Worm (Caenorhabditis elegans): ENCODE data around the gene kdin-1.

kdin-1 gene

DNA sequence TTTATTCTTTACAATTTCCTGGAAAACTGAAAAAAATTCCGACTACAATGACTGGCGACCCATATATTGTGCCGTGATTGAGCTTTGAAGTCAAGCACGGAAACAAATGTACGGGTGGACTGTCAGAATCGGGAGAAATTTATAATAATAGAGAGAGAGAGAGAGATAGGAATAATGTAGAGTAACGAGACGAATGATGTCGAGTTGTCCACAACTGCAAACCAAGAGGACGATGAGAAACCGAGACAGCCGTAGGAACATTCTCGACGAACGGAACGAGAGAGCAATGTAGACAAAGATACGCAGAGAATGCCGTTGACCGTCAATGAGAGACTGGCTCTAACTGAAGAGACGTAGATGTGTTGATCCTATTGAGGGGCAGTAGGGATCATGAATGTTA is 10.9 kb upstream of the kdin-1 start (continued):
- TF ChIP-seq C16A3.4 (tag; optimal IDR thresholded peaks at IDR 0.05): peak; percentile 69
- TF ChIP-seq fos-1 (tag; optimal IDR thresholded peaks at IDR 0.05): peak; percentile 66
- TF ChIP-seq nhr-85 (tag): peak; percentile 90
- peak; percentile 77 for TF ChIP-seq rnt-1 (tag; optimal IDR thresholded peaks at IDR 0.05)
- peak; percentile 70 for TF ChIP-seq jun-1 (tag; optimal IDR thresholded peaks at IDR 0.05)
- TF ChIP-seq ztf-11 (tag; optimal IDR thresholded peaks at IDR 0.05): peak in 1 of 2 experiments; percentile 73
- TF ChIP-seq vab-15 (tag; optimal IDR thresholded peaks at IDR 0.05): no peak
- TF ChIP-seq pax-3 (tag; optimal IDR thresholded peaks at IDR 0.05): no peak
- no peak for TF ChIP-seq C34B4.2 (tag; optimal IDR thresholded peaks at IDR 0.05)
- peak; percentile 91 for TF ChIP-seq pag-3 (tag; optimal IDR thresholded peaks at IDR 0.05; ENCODE audit: borderline replicate concordance, insufficient read depth)
- TF ChIP-seq alr-1 (tag; optimal IDR thresholded peaks at IDR 0.05; ENCODE audit: borderline replicate concordance): no peak
- peak; percentile 23 for TF ChIP-seq irx-1 (tag; optimal IDR thresholded peaks at IDR 0.05)
- peak; percentile 54 for TF ChIP-seq mef-2 (tag; optimal IDR thresholded peaks at IDR 0.05)
- peak; percentile 56 for TF ChIP-seq grh-1 (GFP tag; IDR thresholded peaks at IDR 0.05)
- peak; percentile 11 for TF ChIP-seq unc-130 (tag; optimal IDR thresholded peaks at IDR 0.05)
- peak; percentile 35 for TF ChIP-seq lir-3 (tag; optimal IDR thresholded peaks at IDR 0.05; ENCODE audit: poor library complexity)
- TF ChIP-seq lin-13 (GFP tag; optimal IDR thresholded peaks at IDR 0.05): peak; percentile 73
- TF ChIP-seq fkh-8 (tag; optimal IDR thresholded peaks at IDR 0.05): peak; percentile 68
- TF ChIP-seq hpl-2 (GFP tag; optimal IDR thresholded peaks at IDR 0.05): no peak
- TF ChIP-seq unc-62 (GFP tag; optimal IDR thresholded peaks at IDR 0.05): no peak
- TF ChIP-seq egl-13 (tag; optimal IDR thresholded peaks at IDR 0.05): peak; percentile 64
- TF ChIP-seq ama-1 (optimal IDR thresholded peaks at IDR 0.05): peak; percentile 65
- TF ChIP-seq ztf-4 (tag; optimal IDR thresholded peaks at IDR 0.05): peak; percentile 92
- peak; percentile 68 to 78 for TF ChIP-seq lin-35 (GFP tag; optimal IDR thresholded peaks at IDR 0.05)
- peak; percentile 90 for TF ChIP-seq skn-1 (tag; optimal IDR thresholded peaks at IDR 0.05)
- TF ChIP-seq nhr-47 (tag; optimal IDR thresholded peaks at IDR 0.05): peak; percentile 82
- TF ChIP-seq aly-2 (tag; optimal IDR thresholded peaks at IDR 0.05): peak; percentile 74
- TF ChIP-seq pqm-1 (tag; optimal IDR thresholded peaks at IDR 0.05): no peak
- TF ChIP-seq snu-23 (GFP tag; optimal IDR thresholded peaks at IDR 0.05): peak; percentile 96
- TF ChIP-seq efl-3 (GFP tag; optimal IDR thresholded peaks at IDR 0.05): no peak
- no peak for TF ChIP-seq ceh-90 (tag; optimal IDR thresholded peaks at IDR 0.05)
- no peak for TF ChIP-seq C04F5.9 (tag; optimal IDR thresholded peaks at IDR 0.05)
- TF ChIP-seq nhr-77 (tag; optimal IDR thresholded peaks at IDR 0.05): peak; percentile 71
- no peak for TF ChIP-seq zip-4 (GFP tag; optimal IDR thresholded peaks at IDR 0.05)
- no peak for TF ChIP-seq Y116A8C.19 (tag; optimal IDR thresholded peaks at IDR 0.05; ENCODE audit: borderline replicate concordance)

DNA sequence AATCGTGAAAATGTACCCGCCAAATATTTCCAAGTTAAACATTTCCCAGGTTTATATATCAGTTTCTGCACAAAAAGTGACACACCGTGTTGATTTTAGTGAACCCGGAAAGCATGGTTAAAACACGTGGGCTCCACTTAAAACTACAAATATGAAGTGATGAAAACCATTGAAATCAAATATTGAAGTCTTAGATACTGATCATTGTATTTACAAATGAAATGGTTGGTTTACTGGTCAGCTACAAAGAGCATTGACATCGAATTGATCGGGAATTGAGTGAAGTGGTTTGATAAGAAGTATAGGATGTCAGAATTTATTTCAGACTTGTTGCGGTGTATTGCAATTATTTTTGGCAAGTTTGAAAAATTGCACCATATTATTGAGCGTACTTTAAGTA is 9.0 kb upstream of the kdin-1 start, which contains the start of gene hrg-5:
Gene hrg-5, minus strand, starts transcription at position 17 of the 400 bp plus-strand sequence.
- no peak for TF ChIP-seq mep-1 (tag; optimal IDR thresholded peaks at IDR 0.05)
- no peak for TF ChIP-seq dsc-1 (tag; optimal IDR thresholded peaks at IDR 0.05)
- no peak for TF ChIP-seq lin-15B (tag; optimal IDR thresholded peaks at IDR 0.05)
- no peak for TF ChIP-seq unc-98 (GFP tag; IDR thresholded peaks at IDR 0.05)
- no peak for TF ChIP-seq nhr-28 (tag; optimal IDR thresholded peaks at IDR 0.05)
- TF ChIP-seq dpl-1 (GFP tag; optimal IDR thresholded peaks at IDR 0.05): no peak

DNA sequence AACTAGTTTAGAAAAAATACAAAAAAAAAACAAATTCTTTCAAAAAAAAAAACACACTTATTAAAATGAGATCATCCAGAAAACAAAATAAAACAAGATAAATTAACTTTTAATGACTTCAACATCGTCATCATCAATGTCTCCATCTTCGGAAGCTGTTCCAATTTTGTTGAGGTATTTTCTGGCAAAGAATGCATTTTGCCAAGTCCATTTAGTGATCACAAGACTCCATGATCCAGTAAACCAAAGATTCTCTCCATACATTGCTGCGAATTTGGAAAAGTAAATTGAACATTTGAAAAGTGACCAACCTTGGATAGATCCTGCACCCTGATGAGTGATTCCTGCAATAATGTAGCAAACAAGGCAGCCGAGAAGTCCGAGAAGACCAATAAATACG is 8.3 kb upstream of the kdin-1 start:
- no peak for TF ChIP-seq rnt-1 (tag; optimal IDR thresholded peaks at IDR 0.05)
- TF ChIP-seq pax-3 (tag; optimal IDR thresholded peaks at IDR 0.05): no peak
- TF ChIP-seq unc-30 (tag; optimal IDR thresholded peaks at IDR 0.05): no peak
- TF ChIP-seq snu-23 (GFP tag; optimal IDR thresholded peaks at IDR 0.05): no peak
- no peak for TF ChIP-seq ceh-82 (tag; optimal IDR thresholded peaks at IDR 0.05)
- TF ChIP-seq lsy-2 (tag; optimal IDR thresholded peaks at IDR 0.05): no peak
- TF ChIP-seq lin-35 (GFP tag; optimal IDR thresholded peaks at IDR 0.05): no peak
- no peak for TF ChIP-seq nhr-85 (tag)
- TF ChIP-seq ets-5 (GFP tag; IDR thresholded peaks at IDR 0.05): no peak
- no peak for TF ChIP-seq jun-1 (tag; optimal IDR thresholded peaks at IDR 0.05)
- TF ChIP-seq lin-15B (tag; optimal IDR thresholded peaks at IDR 0.05): no peak
- TF ChIP-seq lin-39 (tag; optimal IDR thresholded peaks at IDR 0.05): no peak

Measured in whole organism, L1 larva.